Fruit fly (Drosophila melanogaster) whole organism, embryonic: ENCODE results near the gene CG34268.

Experiments used
- CG10543 ChIP-seq: fragments of 200-800 bp; sonication (Bioruptor generic); optimal IDR thresholded peaks from 3 replicates; lab custom pipeline; 2017; ENCODE audit warnings: missing biosample characterization, mild to moderate bottlenecking, missing genetic modification characterization, moderate library complexity
- CG12236 ChIP-seq: fragments of 200-800 bp; sonication (Bioruptor generic); optimal IDR thresholded peaks from 2 replicates; lab custom pipeline; 2016; ENCODE audit warnings: missing biosample characterization, missing genetic modification characterization
- CG12942 ChIP-seq: fragments of 200-800 bp; sonication (Bioruptor generic); optimal IDR thresholded peaks from 3 replicates; lab custom pipeline; 2016; ENCODE audit warnings: missing biosample characterization, missing genetic modification characterization
- CG13287 ChIP-seq: fragments of 200-800 bp; sonication (Bioruptor generic); IDR thresholded peaks from 2 replicates; pipeline ENCODE4 v1.3.6; 2022; ENCODE audit warnings: missing biosample characterization, missing genetic modification characterization; ENCODE audit not compliant: partially characterized antibody
- CG13775 ChIP-seq: fragments of 200-800 bp; sonication (Bioruptor generic); optimal IDR thresholded peaks from 3 replicates; lab custom pipeline; 2017; ENCODE audit warnings: missing biosample characterization, mild to moderate bottlenecking, missing genetic modification characterization
- CG14667 ChIP-seq: fragments of 200-800 bp; sonication (Bioruptor generic); IDR thresholded peaks from 2 replicates; pipeline ENCODE4 v1.3.6; 2022; ENCODE audit warnings: missing biosample characterization, missing genetic modification characterization
- CG15696 ChIP-seq: fragments of 200-800 bp; sonication (Bioruptor generic); optimal IDR thresholded peaks from 2 replicates; lab custom pipeline; 2019; ENCODE audit warnings: missing biosample characterization, mild to moderate bottlenecking, missing genetic modification characterization, moderate library complexity
- CG17186 ChIP-seq: fragments of 200-800 bp; sonication (Bioruptor generic); optimal IDR thresholded peaks from 3 replicates; lab custom pipeline; 2017; ENCODE audit warnings: missing biosample characterization, missing genetic modification reagents, missing genetic modification characterization
- CG17829 ChIP-seq: fragments of 200-800 bp; optimal IDR thresholded peaks from 2 replicates; lab custom pipeline; 2019; ENCODE audit warnings: missing biosample characterization, mild to moderate bottlenecking, missing genetic modification characterization, moderate library complexity
- CG30403 ChIP-seq: fragments of 200-800 bp; sonication (Bioruptor generic); optimal IDR thresholded peaks from 3 replicates; lab custom pipeline; 2016; ENCODE audit warnings: missing biosample characterization, missing genetic modification characterization
- CG31441 ChIP-seq: fragments of 200-800 bp; sonication (Bioruptor generic); IDR thresholded peaks from 2 replicates; pipeline ENCODE4 v1.3.6; 2022; ENCODE audit warnings: missing biosample characterization, missing genetic modification characterization
- CG3281 ChIP-seq: fragments of 200-800 bp; sonication (Bioruptor generic); optimal IDR thresholded peaks from 3 replicates; lab custom pipeline; 2017; ENCODE audit warnings: missing biosample characterization, mild to moderate bottlenecking, missing genetic modification characterization
- CG3726 ChIP-seq: fragments of 200-800 bp; sonication (Bioruptor generic); IDR thresholded peaks from 3 replicates; pipeline ENCODE4, ENCODE4 v1.3.6; 2022; ENCODE audit warnings: missing biosample characterization, missing genetic modification characterization
- CG4360 ChIP-seq: fragments of 200-800 bp; sonication (Bioruptor generic); IDR thresholded peaks from 2 replicates; pipeline ENCODE4 v1.3.6; 2022; ENCODE audit warnings: missing biosample characterization, missing genetic modification characterization
- CG4617 ChIP-seq: fragments of 200-800 bp; sonication (Bioruptor generic); optimal IDR thresholded peaks from 3 replicates; lab custom pipeline; 2016; ENCODE audit warnings: missing biosample characterization, missing genetic modification characterization, borderline replicate concordance
- CG5180 ChIP-seq: fragments of 200-800 bp; sonication (Bioruptor generic); optimal IDR thresholded peaks from 3 replicates; lab custom pipeline; 2017; ENCODE audit warnings: missing biosample characterization, missing genetic modification characterization, mild to moderate bottlenecking, moderate library complexity, missing genetic modification reagents
- CG7987 ChIP-seq: fragments of 200-800 bp; sonication (Bioruptor generic); optimal IDR thresholded peaks from 2 replicates; lab custom pipeline; 2018; ENCODE audit warnings: missing biosample characterization, mild to moderate bottlenecking, missing genetic modification characterization, moderate library complexity
- CG8089 ChIP-seq: fragments of 200-800 bp; sonication (Bioruptor generic); optimal IDR thresholded peaks from 3 replicates; lab custom pipeline; 2016; ENCODE audit warnings: missing biosample characterization, missing genetic modification characterization
- CTCF ChIP-seq: fragments of 200-800 bp; sonication (Bioruptor generic); optimal IDR thresholded peaks from 2 replicates; lab custom pipeline; 2017; ENCODE audit warnings: missing biosample characterization, mild to moderate bottlenecking, missing genetic modification characterization, moderate library complexity
- Drgx ChIP-seq: fragments of 200-800 bp; sonication (Bioruptor generic); IDR thresholded peaks from 2 replicates; pipeline ENCODE4 v1.3.6; 2022; ENCODE audit warnings: missing biosample characterization, missing genetic modification characterization
- Fer1 ChIP-seq: fragments of 200-800 bp; sonication (Bioruptor generic); optimal IDR thresholded peaks from 2 replicates; lab custom pipeline; 2017; ENCODE audit warnings: missing biosample characterization, mild to moderate bottlenecking, missing genetic modification characterization
- GATAe ChIP-seq: fragments of 200-800 bp; sonication (Bioruptor generic); conservative IDR thresholded peaks from 2 replicates; pipeline ENCODE4 v1.3.6; 2022; ENCODE audit warnings: missing biosample characterization, missing genetic modification characterization
- HLH54F ChIP-seq: fragments of 200-800 bp; sonication (Bioruptor generic); optimal IDR thresholded peaks from 3 replicates; lab custom pipeline; 2016; ENCODE audit warnings: missing biosample characterization, missing genetic modification characterization
- Hey ChIP-seq: fragments of 200-800 bp; sonication (Bioruptor generic); optimal IDR thresholded peaks from 3 replicates; lab custom pipeline; 2018; ENCODE audit warnings: missing biosample characterization, mild to moderate bottlenecking, missing genetic modification characterization
- HmgD ChIP-seq: fragments of 200-800 bp; sonication (Bioruptor generic); optimal IDR thresholded peaks from 3 replicates; lab custom pipeline; 2016; ENCODE audit warnings: missing biosample characterization, missing genetic modification characterization
- Hr3 ChIP-seq: fragments of 200-800 bp; sonication (Bioruptor generic); optimal IDR thresholded peaks from 3 replicates; lab custom pipeline; 2016; ENCODE audit warnings: missing biosample characterization, missing genetic modification characterization
- Hr39 ChIP-seq: fragments of >200 bp; optimal IDR thresholded peaks from 2 replicates; lab custom pipeline; 2017
- Mes4 ChIP-seq: fragments of 200-800 bp; sonication (Bioruptor generic); optimal IDR thresholded peaks from 2 replicates; lab custom pipeline; 2016; ENCODE audit warnings: missing biosample characterization, missing genetic modification characterization
- NfI ChIP-seq: fragments of 200-800 bp; sonication (Bioruptor generic); optimal IDR thresholded peaks from 3 replicates; lab custom pipeline; 2018; ENCODE audit warnings: missing biosample characterization, mild to moderate bottlenecking, missing genetic modification characterization, moderate library complexity
- Oaz ChIP-seq: fragments of 200-800 bp; sonication (Bioruptor generic); IDR thresholded peaks from 2 replicates; pipeline ENCODE4 v1.3.6; 2022; ENCODE audit warnings: missing biosample characterization, missing genetic modification characterization
- Rx ChIP-seq: fragments of 200-800 bp; sonication (Bioruptor generic); IDR thresholded peaks from 2 replicates; pipeline ENCODE4 v1.3.6; 2022; ENCODE audit warnings: missing biosample characterization, missing genetic modification characterization
- Scr ChIP-seq: fragments of 200-800 bp; sonication (Bioruptor generic); IDR thresholded peaks from 2 replicates; pipeline ENCODE4 v1.3.6; 2022; ENCODE audit warnings: missing biosample characterization, missing genetic modification characterization; ENCODE audit not compliant: partially characterized antibody
- Tbp ChIP-seq: fragments of >200 bp; optimal IDR thresholded peaks from 2 replicates; lab custom pipeline; 2018; ENCODE audit warnings: missing biosample characterization, missing genetic modification characterization
- Xbp1 ChIP-seq: fragments of 200-800 bp; sonication (Bioruptor generic); optimal IDR thresholded peaks from 3 replicates; lab custom pipeline; 2016; ENCODE audit warnings: missing biosample characterization, mild to moderate bottlenecking, missing genetic modification characterization
- aop ChIP-seq: fragments of 200-800 bp; sonication (Bioruptor generic); IDR thresholded peaks from 2 replicates; pipeline ENCODE4 v1.3.6; 2022; ENCODE audit warnings: missing biosample characterization, missing genetic modification characterization
- cad ChIP-seq: fragments of >200 bp; optimal IDR thresholded peaks from 2 replicates; lab custom pipeline; 2017; ENCODE audit warnings: missing biosample characterization, missing genetic modification characterization
- caup ChIP-seq: fragments of 200-800 bp; sonication (Bioruptor generic); optimal IDR thresholded peaks from 3 replicates; lab custom pipeline; 2017; ENCODE audit warnings: missing biosample characterization, mild to moderate bottlenecking, missing genetic modification characterization, moderate library complexity; ENCODE audit not compliant: severe bottlenecking
- corto ChIP-seq: fragments of 200-800 bp; sonication (Bioruptor generic); optimal IDR thresholded peaks from 2 replicates; lab custom pipeline; 2016; ENCODE audit warnings: missing biosample characterization, mild to moderate bottlenecking, missing genetic modification characterization, moderate library complexity
- dati ChIP-seq: fragments of 200-800 bp; sonication (Bioruptor generic); IDR thresholded peaks from 2 replicates; pipeline ENCODE4 v1.3.6; 2022; ENCODE audit warnings: missing biosample characterization, missing genetic modification characterization
- dysf ChIP-seq: fragments of 200-800 bp; sonication (Bioruptor generic); IDR thresholded peaks from 3 replicates; pipeline ENCODE4 v1.3.6; 2022; ENCODE audit warnings: missing biosample characterization, missing genetic modification characterization
- fd64A ChIP-seq: fragments of 200-800 bp; sonication (Bioruptor generic); optimal IDR thresholded peaks from 3 replicates; lab custom pipeline; 2018; ENCODE audit warnings: missing biosample characterization, mild to moderate bottlenecking, missing genetic modification characterization
- fru ChIP-seq: fragments of >200 bp; optimal IDR thresholded peaks from 2 replicates; lab custom pipeline; 2017
- gce ChIP-seq: fragments of 200-800 bp; sonication (Bioruptor generic); IDR thresholded peaks from 3 replicates; pipeline ENCODE4 v1.3.6; 2022; ENCODE audit warnings: missing biosample characterization, missing genetic modification characterization
- hbn ChIP-seq: fragments of 200-800 bp; sonication (Bioruptor generic); IDR thresholded peaks from 2 replicates; pipeline ENCODE4 v1.3.6; 2022; ENCODE audit warnings: missing biosample characterization, missing genetic modification characterization; ENCODE audit not compliant: partially characterized antibody
- lab ChIP-seq: fragments of 200-800 bp; sonication (Bioruptor generic); optimal IDR thresholded peaks from 3 replicates; lab custom pipeline; 2017; ENCODE audit warnings: missing biosample characterization, missing genetic modification characterization, mild to moderate bottlenecking, moderate library complexity, missing genetic modification reagents
- lbe ChIP-seq: fragments of 200-800 bp; sonication (Bioruptor generic); optimal IDR thresholded peaks from 2 replicates; lab custom pipeline; 2016; ENCODE audit warnings: missing biosample characterization, mild to moderate bottlenecking, missing genetic modification characterization
- salm ChIP-seq: fragments of 200-800 bp; sonication (Bioruptor generic); optimal IDR thresholded peaks from 2 replicates; lab custom pipeline; 2018; ENCODE audit warnings: missing biosample characterization, mild to moderate bottlenecking, missing genetic modification characterization
- tgo ChIP-seq: fragments of 200-800 bp; sonication (Bioruptor generic); IDR thresholded peaks from 3 replicates; pipeline ENCODE4 v1.3.6; 2022; ENCODE audit warnings: missing biosample characterization, missing genetic modification characterization
- tx ChIP-seq: fragments of 200-800 bp; sonication (Bioruptor generic); optimal IDR thresholded peaks from 2 replicates; lab custom pipeline; 2016; ENCODE audit warnings: missing biosample characterization, missing genetic modification characterization
- usp ChIP-seq: fragments of >200 bp; optimal IDR thresholded peaks from 2 replicates; lab custom pipeline; 2017; ENCODE audit warnings: missing biosample characterization, missing genetic modification characterization
- yki ChIP-seq: fragments of >200 bp; optimal IDR thresholded peaks from 3 replicates; lab custom pipeline; 2018
- zen ChIP-seq: fragments of 200-800 bp; sonication (Bioruptor generic); optimal IDR thresholded peaks from 3 replicates; lab custom pipeline; 2018; ENCODE audit warnings: missing biosample characterization, mild to moderate bottlenecking, missing genetic modification characterization, moderate library complexity

CG34268 gene

dm6 chr3L:546819-547441 lies 46.2 kb downstream of the CG34268 start (continued):
- TF ChIP-seq CG31441 (GFP tag; lab: Robert Waterston, UW) (peak; percentile 39; the same call in 1 of the 2 replicates), CG10543 (GFP tag; lab: Kevin White, UChicago) (peak; percentile 95), CG3726 (GFP tag; lab: Robert Waterston, UW) (no peak), CG30403 (peak; percentile 82), CG17829 (tag; lab: Kevin White, UChicago) (peak; percentile 40), Drgx (GFP tag; lab: Robert Waterston, UW) (peak; percentile 55; the same call in 1 of the 2 replicates), corto (no peak), HmgD (peak; percentile 8), zen (tag; lab: Kevin White, UChicago) (no peak), Xbp1 (GFP tag; lab: Kevin White, UChicago) (peak; percentile 70), gce (GFP tag; lab: Robert Waterston, UW) (no peak), CG8089 (peak; percentile 1), NfI (GFP tag; lab: Kevin White, UChicago) (peak; percentile 85), tgo (GFP tag; lab: Robert Waterston, UW) (peak; percentile 79), cad (GFP tag; lab: Kevin White, UChicago) (no peak), Tbp (GFP tag; lab: Kevin White, UChicago) (no peak), dysf (GFP tag; lab: Robert Waterston, UW) (peak; percentile 89), CTCF (GFP tag; lab: Kevin White, UChicago) (no peak), CG13775 (GFP tag; lab: Kevin White, UChicago) (peak; percentile 74), Hey (peak; percentile 72), lab (GFP tag; lab: Kevin White, UChicago) (peak; percentile 96), caup (GFP tag; lab: Kevin White, UChicago) (peak; percentile 87), fru (no peak), lbe (no peak), Oaz (peak; percentile 52; the same call in 1 of the 2 replicates), CG7987 (GFP tag; lab: Kevin White, UChicago) (peak; percentile 65), GATAe (GFP tag; lab: Robert Waterston, UW) (peak; percentile 52; the same call in 1 of the 2 replicates), CG4617 (GFP tag; lab: Kevin White, UChicago) (no peak), HLH54F (GFP tag; lab: Kevin White, UChicago) (peak; percentile 92), CG5180 (no peak), CG12236 (peak; percentile 16), CG14667 (GFP tag; lab: Robert Waterston, UW) (peak; percentile 76), usp (GFP tag; lab: Kevin White, UChicago) (no peak), CG13287 (no peak; the same call in 1 of the 2 replicates), CG15696 (tag; lab: Kevin White, UChicago) (peak; percentile 29), aop (GFP tag; lab: Robert Waterston, UW) (no peak), CG17186 (no peak), dati (GFP tag; lab: Robert Waterston, UW) (no peak), CG12942 (GFP tag; lab: Kevin White, UChicago) (peak; percentile 49), Fer1 (GFP tag; lab: Kevin White, UChicago) (peak; percentile 71), Rx (peak; percentile 76), CG4360 (GFP tag; lab: Robert Waterston, UW) (no peak), tx (GFP tag; lab: Kevin White, UChicago) (peak; percentile 77), fd64A (no peak), Mes4 (GFP tag; lab: Kevin White, UChicago) (peak; percentile 26), Scr (GFP tag; lab: Robert Waterston, UW) (no peak), yki (no peak), CG3281 (GFP tag; lab: Kevin White, UChicago) (peak; percentile 92), Hr39 (lab: Kevin White, UChicago) (no peak), Hr3 (GFP tag; lab: Kevin White, UChicago) (peak; percentile 15), salm (tag; lab: Kevin White, UChicago) (no peak), hbn (GFP tag; lab: Robert Waterston, UW) (no peak)
